Worm (Caenorhabditis elegans) whole organism, midembryonic: ENCODE data around the gene emc-6.

Source experiments
- T22C8.4 ChIP-seq: fragments of 200-800 bp; sonication (Bioruptor generic); IDR thresholded peaks from 2 replicates; pipeline ENCODE4 v1.3.6; 2022; ENCODE audit warnings: missing genetic modification characterization, missing compliant biosample characterization
- cog-1 ChIP-seq: sonication (generic microtip); optimal IDR thresholded peaks from 2 replicates; lab custom pipeline; 2016; ENCODE audit warnings: missing genetic modification characterization, missing compliant biosample characterization
- flt-1 ChIP-seq: fragments of 200-800 bp; sonication (Bioruptor generic); IDR thresholded peaks from 2 replicates; pipeline ENCODE4 v1.3.6; 2022; ENCODE audit warnings: missing genetic modification characterization, missing compliant biosample characterization
- klf-2 ChIP-seq: fragments of 200-800 bp; sonication (Bioruptor generic); conservative IDR thresholded peaks from 2 replicates; pipeline ENCODE4 v1.3.6; 2022; ENCODE audit warnings: missing genetic modification reagents, missing genetic modification characterization, missing compliant biosample characterization
- med-1 ChIP-seq: sonication (generic microtip); optimal IDR thresholded peaks from 2 replicates; lab custom pipeline; 2017; ENCODE audit warnings: missing genetic modification characterization, mild to moderate bottlenecking, missing compliant biosample characterization, antibody characterized with exemption, missing genetic modification reagents; ENCODE audit not compliant: insufficient read depth
- ref-1 ChIP-seq: fragments of 200-800 bp; sonication (Bioruptor generic); conservative IDR thresholded peaks from 2 replicates; pipeline ENCODE4 v1.3.6; 2022; ENCODE audit warnings: missing genetic modification reagents, missing genetic modification characterization, missing compliant biosample characterization
- tab-1 ChIP-seq: fragments of 200-800 bp; sonication (Bioruptor generic); IDR thresholded peaks from 2 replicates; pipeline ENCODE4 v1.3.6; 2022; ENCODE audit warnings: missing genetic modification characterization, missing compliant biosample characterization
- ztf-23 ChIP-seq: fragments of 200-800 bp; sonication (Bioruptor generic); IDR thresholded peaks from 2 replicates; pipeline ENCODE4 v1.3.6; 2022; ENCODE audit warnings: missing genetic modification reagents, missing genetic modification characterization, missing compliant biosample characterization
- ztf-29 ChIP-seq: fragments of 200-800 bp; sonication (Bioruptor generic); IDR thresholded peaks from 2 replicates; pipeline ENCODE4 v1.3.6; 2022; ENCODE audit warnings: missing genetic modification reagents, missing genetic modification characterization, missing compliant biosample characterization

The emc-6 gene

DNA sequence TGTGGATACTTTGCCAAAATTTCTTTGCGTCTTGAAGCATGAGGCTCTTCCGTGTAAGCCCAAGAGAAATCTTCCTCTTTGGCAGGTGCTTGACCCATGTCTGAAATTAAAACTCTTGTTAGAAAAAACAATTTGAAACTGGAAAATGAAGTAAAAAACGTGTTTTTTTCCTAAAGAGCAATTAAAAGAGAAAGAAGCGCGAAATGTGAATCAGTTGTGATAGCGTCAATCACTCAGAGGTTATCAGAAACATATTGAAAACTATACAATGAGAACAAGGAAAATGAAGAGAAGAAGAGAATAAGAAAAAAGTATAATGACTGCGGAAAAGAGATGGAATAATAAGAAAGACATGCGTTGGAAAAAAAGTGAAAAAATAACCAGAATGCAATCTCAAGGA, 2.7 kb downstream of the emc-6 start, which contains the start of gene F33D4.4:
TSS of gene F33D4.4 (minus strand) at position 101 of the 400 bp plus-strand sequence.
- TF ChIP-seq ztf-29 (GFP tag; lab: Robert Waterston, UW) (no peak), ztf-23 (GFP tag; lab: Robert Waterston, UW) (no peak), ref-1 (GFP tag; lab: Robert Waterston, UW) (no peak), klf-2 (no peak), T22C8.4 (no peak), tab-1 (no peak), med-1 (no peak), flt-1 (GFP tag; lab: Robert Waterston, UW) (no peak), cog-1 (tag; lab: Kevin White, UChicago) (no peak)

DNA sequence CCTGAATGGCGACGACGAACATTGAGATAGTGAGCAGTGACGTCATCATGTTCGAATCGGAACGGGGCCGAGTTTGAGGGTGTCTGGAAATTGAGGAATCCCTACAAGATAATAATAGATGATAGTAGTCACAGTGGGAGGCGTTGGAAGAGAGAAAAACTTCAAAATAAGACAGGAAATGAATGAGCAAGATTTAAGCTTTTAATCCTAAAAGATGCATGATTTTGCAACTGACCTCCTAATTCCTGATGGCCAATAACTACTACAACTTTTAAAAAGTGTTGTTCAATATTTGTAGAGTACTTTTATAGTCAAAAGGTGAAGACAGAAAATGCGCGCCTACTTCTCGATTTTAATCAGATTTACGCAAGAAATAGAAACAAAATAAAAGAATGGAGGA, 11.2 kb downstream of the emc-6 start, which contains the start of gene flp-13:
TSS of gene flp-13 (minus strand) at position 101 of the 400 bp plus-strand sequence.
- TF ChIP-seq klf-2 (no peak), ztf-29 (GFP tag; lab: Robert Waterston, UW) (no peak)

DNA sequence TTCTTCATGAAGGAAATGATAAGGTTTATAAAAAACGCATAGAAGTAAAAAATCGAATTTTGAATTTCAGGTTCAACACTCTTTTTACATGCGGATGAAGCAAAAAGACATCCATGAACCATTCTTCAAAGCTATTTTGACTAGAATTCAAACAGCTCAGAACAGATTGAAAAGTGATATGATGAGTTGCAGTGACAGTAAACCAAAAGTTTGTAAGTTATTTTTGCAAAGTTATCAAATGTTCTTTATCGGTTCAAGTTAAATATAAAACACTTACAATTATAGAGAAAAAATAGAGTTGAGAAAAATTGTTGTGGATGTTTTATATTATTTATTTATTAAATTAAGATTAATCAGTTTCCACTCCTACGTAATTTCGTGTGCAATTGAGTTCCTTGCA, 17.1 kb downstream of the emc-6 start:
- no peak for TF ChIP-seq ztf-23 (GFP tag; lab: Robert Waterston, UW)
- TF ChIP-seq flt-1 (GFP tag; lab: Robert Waterston, UW) = no peak
- TF ChIP-seq ref-1 (GFP tag; lab: Robert Waterston, UW) = no peak
- no peak for TF ChIP-seq tab-1

DNA sequence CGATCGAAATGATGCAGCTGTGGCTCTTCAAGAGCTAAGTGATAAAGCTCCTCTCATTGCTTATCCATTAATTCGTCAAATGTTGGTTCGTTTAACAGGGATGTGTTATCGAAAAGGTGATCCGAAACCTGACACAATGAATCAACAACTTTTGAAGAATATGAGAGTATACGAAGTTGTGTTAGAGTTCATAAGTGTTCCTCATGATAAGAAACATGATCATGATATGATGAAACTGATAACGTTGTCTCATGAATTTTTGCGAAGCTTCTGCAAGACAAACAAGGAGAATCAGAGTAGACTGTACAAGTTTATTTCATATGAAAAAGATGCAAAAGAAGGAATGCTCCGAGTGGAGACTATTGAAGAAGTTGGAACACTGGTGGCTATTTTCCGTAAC, 20.2 kb downstream of the emc-6 start:
- TF ChIP-seq tab-1 (no peak), ztf-29 (GFP tag; lab: Robert Waterston, UW) (no peak), cog-1 (tag; lab: Kevin White, UChicago) (no peak), ref-1 (GFP tag; lab: Robert Waterston, UW) (no peak), T22C8.4 (no peak), med-1 (no peak), ztf-23 (GFP tag; lab: Robert Waterston, UW) (no peak), klf-2 (no peak), flt-1 (GFP tag; lab: Robert Waterston, UW) (no peak)

DNA sequence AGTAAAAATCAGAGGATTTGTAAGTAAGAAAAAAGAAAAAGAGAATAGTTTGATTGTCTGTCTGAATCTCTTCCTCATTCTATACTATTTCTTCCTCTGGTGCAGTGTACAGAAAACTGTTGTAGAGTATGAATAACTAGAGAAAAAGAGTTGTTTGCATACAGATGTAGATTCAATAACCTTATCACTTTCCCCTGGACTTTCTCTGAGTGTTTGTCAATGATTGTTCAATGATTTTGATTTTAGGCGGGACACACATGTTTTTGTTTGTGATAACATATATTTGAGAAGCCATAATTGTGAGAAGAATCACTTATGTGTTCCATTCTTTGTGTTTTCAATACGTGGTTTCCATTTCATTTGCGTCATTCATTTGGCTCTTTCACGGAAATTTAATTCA, 30.4 kb downstream of the emc-6 start:
- TF ChIP-seq ztf-23 (GFP tag; lab: Robert Waterston, UW) (no peak), cog-1 (tag; lab: Kevin White, UChicago) (no peak), klf-2 (no peak), ref-1 (GFP tag; lab: Robert Waterston, UW) (no peak), T22C8.4 (no peak), med-1 (no peak), ztf-29 (GFP tag; lab: Robert Waterston, UW) (no peak), flt-1 (GFP tag; lab: Robert Waterston, UW) (no peak), tab-1 (no peak)

DNA sequence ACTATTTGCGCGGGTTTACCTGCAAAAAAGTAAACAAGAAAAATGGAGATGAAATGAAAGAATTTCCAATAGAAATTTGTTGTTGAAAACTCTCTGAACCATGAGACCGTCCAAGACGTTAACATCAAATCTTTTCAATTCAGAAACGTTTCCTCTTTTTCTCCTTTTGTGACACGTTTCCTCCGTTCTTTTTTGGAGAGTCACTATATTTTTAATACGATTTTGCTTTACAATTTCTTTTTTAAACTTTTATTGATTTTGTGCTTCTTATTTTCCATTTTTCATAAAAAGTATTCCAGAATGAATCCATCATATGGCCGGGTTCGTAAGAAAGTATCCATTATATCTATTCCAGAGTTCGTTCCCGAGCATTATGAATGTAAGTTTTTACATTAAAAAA, 34.7 kb downstream of the emc-6 start, which contains the start of gene itr-1:
TSS of gene itr-1 (plus strand) at position 301 of the 400 bp plus-strand sequence.
- no peak for TF ChIP-seq ref-1 (GFP tag; lab: Robert Waterston, UW)
- no peak for TF ChIP-seq klf-2

DNA sequence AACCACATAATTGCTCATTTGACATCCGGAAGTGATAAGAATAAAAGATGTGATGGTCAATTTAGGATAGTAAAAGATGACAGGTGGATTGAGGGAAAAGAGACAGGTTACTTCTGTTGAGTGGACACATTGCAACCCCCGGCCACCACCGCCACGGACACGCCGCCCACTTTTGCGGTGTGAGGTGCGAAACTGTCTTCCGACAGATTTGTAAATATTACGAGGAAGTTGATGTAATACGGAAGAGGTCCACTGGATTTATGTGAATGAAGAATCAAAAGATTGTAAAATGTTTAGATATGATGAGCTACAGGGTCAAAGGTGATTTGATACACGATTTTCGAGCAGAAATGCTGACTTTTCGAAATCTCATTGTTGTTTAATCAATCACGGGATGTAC, 36.7 kb downstream of the emc-6 start, which contains the start of gene C08G9.2:
TSS of gene C08G9.2 (minus strand) at position 101 of the 400 bp plus-strand sequence.
- no peak for TF ChIP-seq ztf-29 (GFP tag; lab: Robert Waterston, UW)
- TF ChIP-seq klf-2 = no peak
- TF ChIP-seq ref-1 (GFP tag; lab: Robert Waterston, UW) = no peak
- TF ChIP-seq ztf-23 (GFP tag; lab: Robert Waterston, UW) = no peak
- TF ChIP-seq med-1 = no peak
- no peak for TF ChIP-seq tab-1
- TF ChIP-seq cog-1 (tag; lab: Kevin White, UChicago) = no peak
- no peak for TF ChIP-seq T22C8.4
- no peak for TF ChIP-seq flt-1 (GFP tag; lab: Robert Waterston, UW)

DNA sequence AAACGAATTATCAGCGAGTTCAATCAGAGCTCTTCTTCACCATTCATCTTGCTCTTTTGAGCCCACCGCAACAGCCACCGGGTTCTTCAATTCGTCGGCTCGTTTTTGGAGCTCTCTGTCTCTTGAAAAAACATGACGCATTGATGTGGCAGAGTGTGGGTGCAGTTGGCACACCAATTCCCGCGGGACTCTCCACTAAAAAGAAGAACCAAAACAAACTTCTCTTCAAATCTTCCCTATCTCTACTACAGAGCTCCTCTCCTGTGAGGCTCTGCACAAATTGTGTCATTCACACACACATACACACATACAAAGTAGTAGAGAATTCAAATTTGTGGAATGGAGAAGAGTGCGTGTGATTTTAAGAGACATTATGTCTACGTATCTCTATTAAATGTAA, 46.5 kb downstream of the emc-6 start:
- TF ChIP-seq med-1 = no peak
- no peak for TF ChIP-seq klf-2
- no peak for TF ChIP-seq ztf-23 (GFP tag; lab: Robert Waterston, UW)
- no peak for TF ChIP-seq tab-1

DNA sequence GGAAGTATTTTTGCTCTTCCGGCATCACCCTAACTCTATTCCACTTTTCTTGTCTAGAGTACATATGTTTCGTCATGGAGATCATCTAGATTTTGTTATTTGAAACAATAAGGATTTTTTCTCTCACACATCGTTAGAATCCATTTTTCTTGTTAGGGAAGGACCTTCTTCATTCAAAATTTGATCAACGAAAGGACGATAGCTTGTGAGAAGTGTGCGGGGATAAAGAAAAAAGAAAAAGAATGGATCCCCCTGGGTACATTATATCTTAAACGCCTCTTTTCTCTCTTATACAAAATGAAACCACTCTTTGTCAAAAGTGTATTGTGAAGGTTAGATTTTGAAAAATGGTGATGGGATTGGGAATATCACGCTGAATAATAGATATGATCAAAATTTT, 48.0 kb downstream of the emc-6 start:
- no peak for TF ChIP-seq klf-2
- TF ChIP-seq flt-1 (GFP tag; lab: Robert Waterston, UW) = no peak
- TF ChIP-seq med-1 = no peak
- no peak for TF ChIP-seq tab-1
- TF ChIP-seq ztf-23 (GFP tag; lab: Robert Waterston, UW) = no peak
- no peak for TF ChIP-seq ref-1 (GFP tag; lab: Robert Waterston, UW)
- TF ChIP-seq ztf-29 (GFP tag; lab: Robert Waterston, UW) = no peak
- TF ChIP-seq T22C8.4 = no peak
- no peak for TF ChIP-seq cog-1 (tag; lab: Kevin White, UChicago)

DNA sequence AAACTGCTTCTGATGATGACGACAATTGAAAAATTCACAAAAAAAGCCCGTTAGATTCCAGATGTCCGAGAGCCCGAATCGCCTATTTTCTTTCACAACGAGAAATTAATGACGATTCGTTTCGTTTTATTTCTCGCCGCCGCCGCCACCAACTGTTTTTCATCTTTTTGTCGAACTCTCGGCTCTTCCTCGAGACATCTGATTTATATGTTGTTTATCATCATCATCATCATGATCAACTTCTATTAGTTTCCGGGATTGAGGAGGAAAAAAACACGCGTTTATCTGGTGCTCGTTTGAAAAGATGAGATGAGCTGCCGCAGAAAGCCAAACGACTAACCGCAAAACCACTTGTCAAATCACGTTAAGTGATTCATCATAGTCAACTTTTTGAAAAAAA, 50.1 kb downstream of the emc-6 start:
- TF ChIP-seq flt-1 (GFP tag; lab: Robert Waterston, UW) = no peak
- no peak for TF ChIP-seq ref-1 (GFP tag; lab: Robert Waterston, UW)
- no peak for TF ChIP-seq T22C8.4
- no peak for TF ChIP-seq ztf-29 (GFP tag; lab: Robert Waterston, UW)
